Fruit fly (Drosophila melanogaster): ENCODE measurements around the gene CG11601.
A peak's percentile ranks its signal among the peaks of the same experiment; 100 is the strongest.

The CG11601 gene

DNA sequence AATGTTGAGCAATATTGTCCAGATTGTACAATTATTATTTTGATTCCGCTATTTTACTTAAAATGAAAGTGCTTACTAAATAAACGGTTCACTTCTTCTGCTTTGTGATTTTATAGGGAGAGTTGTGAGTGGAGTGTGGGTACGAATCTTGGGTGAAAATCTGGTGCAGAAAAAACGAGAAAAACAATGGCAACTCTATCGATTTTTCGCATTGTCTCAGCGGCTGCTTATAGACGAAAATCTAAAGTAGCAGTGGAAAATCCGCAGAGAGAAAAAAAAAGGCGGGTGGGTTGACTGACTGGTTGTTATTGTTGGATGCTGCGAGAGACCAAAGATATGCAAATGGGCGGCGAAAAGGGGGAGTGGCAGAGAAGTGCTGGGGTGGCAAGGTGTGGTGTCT is 39.9 kb downstream of the CG11601 start:
- TF ChIP-seq Dek (tag; optimal IDR thresholded peaks at IDR 0.05) (no peak), sob (GFP tag; IDR thresholded peaks at IDR 0.05) (no peak), Rfx (GFP tag; IDR thresholded peaks at IDR 0.05) (no peak), CG10543 (GFP tag; optimal IDR thresholded peaks at IDR 0.05) (no peak), Drgx (GFP tag; IDR thresholded peaks at IDR 0.05) (no peak), dmrt99B (tag; optimal IDR thresholded peaks at IDR 0.05) (no peak), CG8388 (GFP tag; optimal IDR thresholded peaks at IDR 0.05) (no peak), HmgD (GFP tag; optimal IDR thresholded peaks at IDR 0.05) (no peak), CG12219 (GFP tag; optimal IDR thresholded peaks at IDR 0.05) (no peak), kah (GFP tag; optimal IDR thresholded peaks at IDR 0.05) (no peak), CG18262 (tag; optimal IDR thresholded peaks at IDR 0.05) (no peak), CG12155 (GFP tag; optimal IDR thresholded peaks at IDR 0.05) (no peak), Side (GFP tag; optimal IDR thresholded peaks at IDR 0.05) (no peak), Dad (GFP tag; optimal IDR thresholded peaks at IDR 0.05) (no peak), Ets65A (GFP tag) (no peak), chm (GFP tag; IDR thresholded peaks at IDR 0.05) (peak; percentile 33; the same call in 1 of the 2 replicates), Bgb (GFP tag; IDR thresholded peaks at IDR 0.05; ENCODE audit: partially characterized antibody) (no peak), CrebB (tag; optimal IDR thresholded peaks at IDR 0.05) (no peak), gt (GFP tag; IDR thresholded peaks at IDR 0.05) (no peak), CG6654 (GFP tag; optimal IDR thresholded peaks at IDR 0.05) (no peak), trem (tag; optimal IDR thresholded peaks at IDR 0.05) (no peak), CG3726 (GFP tag; IDR thresholded peaks at IDR 0.05) (no peak), pros (GFP tag; optimal IDR thresholded peaks at IDR 0.05) (peak; percentile 22), CG13287 (GFP tag; IDR thresholded peaks at IDR 0.05; ENCODE audit: partially characterized antibody) (no peak), onecut (GFP tag; IDR thresholded peaks at IDR 0.05) (peak; percentile 91), nerfin-1 (tag; optimal IDR thresholded peaks at IDR 0.05) (peak; percentile 11), MBD-R2 (GFP tag; IDR thresholded peaks at IDR 0.05) (0 out of 2 replicates have a peak, but pooled peaks have one; percentile 36), org-1 (GFP tag; optimal IDR thresholded peaks at IDR 0.05) (no peak), GATAe (GFP tag; conservative IDR thresholded peaks at IDR 0.05) (no peak), chinmo (GFP tag; IDR thresholded peaks at IDR 0.05; ENCODE audit: partially characterized antibody) (0 out of 4 replicates have a peak, but pooled peaks have one; percentile 52), TFAM (GFP tag; optimal IDR thresholded peaks at IDR 0.05) (no peak), Ravus (GFP tag; IDR thresholded peaks at IDR 0.05) (no peak), Oaz (GFP tag; IDR thresholded peaks at IDR 0.05) (no peak), HmgZ (tag; optimal IDR thresholded peaks at IDR 0.05) (no peak), CG4854 (GFP tag; optimal IDR thresholded peaks at IDR 0.05) (no peak), br (optimal IDR thresholded peaks at IDR 0.05) (no peak), Antp (GFP tag; optimal IDR thresholded peaks at IDR 0.05) (no peak), ATbp (GFP tag; optimal IDR thresholded peaks at IDR 0.05) (no peak), dimm (GFP tag; IDR thresholded peaks at IDR 0.05) (no peak), CG12769 (tag; optimal IDR thresholded peaks at IDR 0.05) (no peak), CG15514 (GFP tag; optimal IDR thresholded peaks at IDR 0.05) (no peak), CG11723 (GFP tag; optimal IDR thresholded peaks at IDR 0.05) (no peak)

DNA sequence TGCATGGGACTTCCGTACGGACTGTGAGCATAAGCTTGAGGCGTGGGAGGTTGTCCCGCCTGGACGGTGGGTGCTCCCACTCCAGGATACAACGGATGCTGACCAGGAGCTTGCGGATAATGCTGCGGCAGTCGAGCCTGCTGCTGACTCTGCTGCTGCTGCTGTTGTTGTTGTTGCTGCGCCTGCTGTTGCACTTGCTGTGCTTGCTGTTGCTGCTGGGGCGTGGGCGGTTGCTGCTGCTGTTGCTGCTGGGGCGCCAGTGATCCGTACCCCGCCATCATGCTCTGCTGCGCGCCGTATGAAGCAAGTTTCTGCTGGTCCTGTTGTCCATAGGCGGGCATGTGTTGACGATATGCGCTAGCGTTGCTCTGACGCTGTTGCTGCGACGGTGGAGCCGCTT is 41.7 kb downstream of the CG11601 start:
- TF ChIP-seq CG30431 (GFP tag; optimal IDR thresholded peaks at IDR 0.05) (no peak), crp (GFP tag; optimal IDR thresholded peaks at IDR 0.05) (no peak), CrebB (tag; optimal IDR thresholded peaks at IDR 0.05) (no peak), Dll (GFP tag; IDR thresholded peaks at IDR 0.05; ENCODE audit: partially characterized antibody) (no peak), cad (GFP tag; optimal IDR thresholded peaks at IDR 0.05) (no peak), CG32767 (GFP tag; IDR thresholded peaks at IDR 0.05) (no peak), CG12104 (GFP tag; optimal IDR thresholded peaks at IDR 0.05) (no peak), CG10209 (GFP tag; optimal IDR thresholded peaks at IDR 0.05) (no peak)

All from whole organism, embryonic.